Fruit fly (Drosophila melanogaster): ENCODE data around the gene Rab11.

Rab11 gene

DNA sequence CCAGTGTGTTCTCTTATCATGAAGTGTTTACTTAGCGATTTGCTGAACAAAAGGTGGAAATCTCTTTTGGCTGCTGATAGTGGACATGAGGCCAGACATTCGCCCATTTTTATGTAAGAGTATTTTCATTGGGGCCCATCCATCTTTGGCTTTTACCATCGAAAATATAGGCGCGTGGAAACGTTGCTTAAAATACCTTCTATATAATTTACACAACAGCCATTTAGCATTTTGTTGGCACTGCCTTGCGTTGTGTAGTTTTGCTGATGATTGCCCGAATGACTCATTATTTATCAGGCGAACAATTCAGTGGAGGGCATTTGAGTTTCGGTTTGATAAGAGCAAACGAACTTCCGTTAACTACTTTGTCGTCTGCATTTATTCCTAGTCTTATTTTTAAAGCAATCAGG lies 50.4 kb downstream of the Rab11 start (continued):
- TF ChIP-seq dm (GFP tag; optimal IDR thresholded peaks at IDR 0.05) (peak; percentile 5), bsh (GFP tag; optimal IDR thresholded peaks at IDR 0.05) (no peak), Asciz (GFP tag; optimal IDR thresholded peaks at IDR 0.05) (no peak), gt (GFP tag; IDR thresholded peaks at IDR 0.05) (no peak), otp (GFP tag; IDR thresholded peaks at IDR 0.05) (no peak), CG30403 (GFP tag; optimal IDR thresholded peaks at IDR 0.05) (peak; percentile 34), CG17612 (GFP tag; IDR thresholded peaks at IDR 0.05) (no peak), trh (GFP tag; optimal IDR thresholded peaks at IDR 0.05) (no peak), az2 (GFP tag; optimal IDR thresholded peaks at IDR 0.05) (peak; percentile 17), vvl (GFP tag; IDR thresholded peaks at IDR 0.05) (no peak), Mad (GFP tag; optimal IDR thresholded peaks at IDR 0.05) (peak; percentile 8), stc (GFP tag; IDR thresholded peaks at IDR 0.05) (no peak), CG15269 (tag; optimal IDR thresholded peaks at IDR 0.05) (peak; percentile 66), CG33557 (GFP tag; optimal IDR thresholded peaks at IDR 0.05) (no peak), ap (GFP tag; IDR thresholded peaks at IDR 0.05) (no peak), dpn (GFP tag; optimal IDR thresholded peaks at IDR 0.05) (peak in 1 of 2 experiments; percentile 42), klu (GFP tag; IDR thresholded peaks at IDR 0.05) (no peak), p53 (GFP tag; optimal IDR thresholded peaks at IDR 0.05) (no peak), Myb (GFP tag; optimal IDR thresholded peaks at IDR 0.05) (peak; percentile 31), bowl (GFP tag; IDR thresholded peaks at IDR 0.05) (no peak), Oaz (GFP tag; IDR thresholded peaks at IDR 0.05) (no peak), CG9215 (GFP tag; IDR thresholded peaks at IDR 0.05) (no peak), CG16813 (GFP tag; IDR thresholded peaks at IDR 0.05; ENCODE audit: partially characterized antibody) (no peak), Dp (GFP tag; optimal IDR thresholded peaks at IDR 0.05) (no peak), H15 (GFP tag; IDR thresholded peaks at IDR 0.05) (0 out of 3 replicates have a peak, but pooled peaks have one; percentile 7), CG12299 (tag; optimal IDR thresholded peaks at IDR 0.05) (no peak), CHES-1-like (GFP tag; optimal IDR thresholded peaks at IDR 0.05) (peak; percentile 45), CG6272 (GFP tag; IDR thresholded peaks at IDR 0.05) (no peak), CG14014 (GFP tag; IDR thresholded peaks at IDR 0.05) (peak; percentile 54), crol (GFP tag; IDR thresholded peaks at IDR 0.05) (no peak), psq (GFP tag; optimal IDR thresholded peaks at IDR 0.05) (no peak), CG17829 (tag; optimal IDR thresholded peaks at IDR 0.05) (no peak), CG13287 (GFP tag; IDR thresholded peaks at IDR 0.05; ENCODE audit: partially characterized antibody) (no peak), Chrac-16 (GFP tag; optimal IDR thresholded peaks at IDR 0.05) (no peak), fru (optimal IDR thresholded peaks at IDR 0.05) (no peak), row (GFP tag; IDR thresholded peaks at IDR 0.05) (peak; percentile 84; the same call in 2 of the 3 replicates), NC2β (GFP tag; optimal IDR thresholded peaks at IDR 0.05) (no peak), pho (GFP tag; optimal IDR thresholded peaks at IDR 0.05) (peak; percentile 62), CG10543 (GFP tag; optimal IDR thresholded peaks at IDR 0.05) (peak; percentile 36), CG2712 (tag; optimal IDR thresholded peaks at IDR 0.05) (no peak), CG3163 (GFP tag; optimal IDR thresholded peaks at IDR 0.05) (no peak), nom (GFP tag; optimal IDR thresholded peaks at IDR 0.05) (no peak), Camta (GFP tag; optimal IDR thresholded peaks at IDR 0.05) (no peak), gce (GFP tag; IDR thresholded peaks at IDR 0.05) (peak; percentile 46; the same call in 1 of the 3 replicates), Rfx (GFP tag; IDR thresholded peaks at IDR 0.05) (peak; percentile 51; the same call in 1 of the 2 replicates), Hr39 (optimal IDR thresholded peaks at IDR 0.05) (no peak), Nf-YB (GFP tag; optimal IDR thresholded peaks at IDR 0.05) (no peak), CG12219 (GFP tag; optimal IDR thresholded peaks at IDR 0.05) (peak; percentile 38), exex (tag; optimal IDR thresholded peaks at IDR 0.05) (peak; percentile 77), CG13424 (tag; optimal IDR thresholded peaks at IDR 0.05) (peak; percentile 16), CG6854 (GFP tag; optimal IDR thresholded peaks at IDR 0.05) (no peak), CG17361 (GFP tag; IDR thresholded peaks at IDR 0.05) (no peak)

Data from whole organism, embryonic.